Worm (Caenorhabditis elegans): ENCODE results near the gene acs-19.

- TF ChIP-seq unc-39 (tag; optimal IDR thresholded peaks at IDR 0.05) (no peak), nhr-28 (tag; optimal IDR thresholded peaks at IDR 0.05) (no peak), unc-120 (tag; optimal IDR thresholded peaks at IDR 0.05; ENCODE audit: poor library complexity, severe bottlenecking) (no peak), lsy-2 (tag; optimal IDR thresholded peaks at IDR 0.05) (no peak), mep-1 (tag; optimal IDR thresholded peaks at IDR 0.05) (no peak)
These were observed 38.5 kb downstream of the acs-19 start for ce11 chrIII:3902588-3903325.

All from whole organism, mixed stage, embryonic.